Fruit fly (Drosophila melanogaster) whole organism, pupa: ENCODE results near the gene CG3309.

Experiments
- CG10348 ChIP-seq: fragments of 200-800 bp; sonication (Bioruptor generic); IDR thresholded peaks from 2 replicates; pipeline ENCODE4 v1.3.6; 2022; ENCODE audit warnings: missing biosample characterization, missing genetic modification characterization
- CG12605 ChIP-seq: fragments of 200-800 bp; sonication (Bioruptor generic); IDR thresholded peaks from 2 replicates; pipeline ENCODE4 v1.3.6; 2022; ENCODE audit warnings: missing biosample characterization, missing genetic modification characterization
- CG13204 ChIP-seq: fragments of 200-800 bp; sonication (Bioruptor generic); optimal IDR thresholded peaks from 2 replicates; lab custom pipeline; 2018; ENCODE audit warnings: missing biosample characterization, mild to moderate bottlenecking, missing genetic modification characterization, moderate library complexity
- CG14655 ChIP-seq: fragments of 200-800 bp; sonication (Bioruptor generic); optimal IDR thresholded peaks from 3 replicates; lab custom pipeline; 2017; ENCODE audit warnings: mild to moderate bottlenecking, missing biosample characterization, missing genetic modification reagents, missing genetic modification characterization
- CG15710 ChIP-seq: fragments of 200-800 bp; sonication (Bioruptor generic); optimal IDR thresholded peaks from 2 replicates; lab custom pipeline; 2018; ENCODE audit warnings: missing biosample characterization, mild to moderate bottlenecking, missing genetic modification characterization, moderate library complexity
- CG17806 ChIP-seq: fragments of 200-800 bp; sonication (Bioruptor generic); optimal IDR thresholded peaks from 2 replicates; lab custom pipeline; 2018; ENCODE audit warnings: missing biosample characterization, mild to moderate bottlenecking, missing genetic modification characterization, moderate library complexity
- CG32121 ChIP-seq: fragments of 200-800 bp; sonication (Bioruptor generic); IDR thresholded peaks from 2 replicates; pipeline ENCODE4 v1.3.6; 2022; ENCODE audit warnings: missing biosample characterization, missing genetic modification characterization
- CG34367 ChIP-seq: fragments of 200-800 bp; sonication (Bioruptor generic); optimal IDR thresholded peaks from 2 replicates; lab custom pipeline; 2018; ENCODE audit warnings: missing biosample characterization, mild to moderate bottlenecking, missing genetic modification characterization
- CG4496 ChIP-seq: fragments of 200-800 bp; sonication (Bioruptor generic); IDR thresholded peaks from 3 replicates; pipeline ENCODE4 v1.3.6; 2022; ENCODE audit warnings: missing biosample characterization, missing genetic modification characterization
- CG8159 ChIP-seq: fragments of 200-800 bp; sonication (Bioruptor generic); optimal IDR thresholded peaks from 3 replicates; lab custom pipeline; 2018; ENCODE audit warnings: missing biosample characterization, mild to moderate bottlenecking, missing genetic modification characterization, moderate library complexity
- CG8301 ChIP-seq: fragments of 200-800 bp; sonication (Bioruptor generic); optimal IDR thresholded peaks from 2 replicates; lab custom pipeline; 2018; ENCODE audit warnings: missing biosample characterization, mild to moderate bottlenecking, missing genetic modification characterization
- CG9948 ChIP-seq: fragments of 200-800 bp; sonication (Bioruptor generic); optimal IDR thresholded peaks from 2 replicates; lab custom pipeline; 2018; ENCODE audit warnings: missing biosample characterization, mild to moderate bottlenecking, missing genetic modification characterization, moderate library complexity
- D1 ChIP-seq: fragments of 200-800 bp; sonication (Bioruptor generic); optimal IDR thresholded peaks from 2 replicates; lab custom pipeline; 2018; ENCODE audit warnings: missing biosample characterization, mild to moderate bottlenecking, missing genetic modification characterization, moderate library complexity
- EcR ChIP-seq: fragments of 200-800 bp; sonication (Bioruptor generic); optimal IDR thresholded peaks from 3 replicates; lab custom pipeline; 2019; ENCODE audit warnings: missing biosample characterization, missing genetic modification characterization, mild to moderate bottlenecking, moderate library complexity, missing genetic modification reagents
- Ets98B ChIP-seq: fragments of 200-800 bp; sonication (Bioruptor generic); IDR thresholded peaks from 2 replicates; pipeline ENCODE4 v1.3.6; 2022; ENCODE audit warnings: missing biosample characterization, missing genetic modification characterization
- Pif1A ChIP-seq: fragments of 200-800 bp; sonication (Bioruptor generic); optimal IDR thresholded peaks from 3 replicates; lab custom pipeline; 2016; ENCODE audit warnings: missing biosample characterization, missing genetic modification characterization
- Pif1B ChIP-seq: fragments of 200-800 bp; sonication (Bioruptor generic); optimal IDR thresholded peaks from 3 replicates; lab custom pipeline; 2016; ENCODE audit warnings: missing biosample characterization, missing genetic modification characterization
- Snoo ChIP-seq: fragments of 200-800 bp; sonication (Bioruptor generic); optimal IDR thresholded peaks from 3 replicates; lab custom pipeline; 2017; ENCODE audit warnings: missing biosample characterization, mild to moderate bottlenecking, missing genetic modification characterization, inconsistent platforms
- fd96Ca ChIP-seq: fragments of 200-800 bp; sonication (Bioruptor generic); IDR thresholded peaks from 3 replicates; pipeline ENCODE4 v1.3.6; 2022; ENCODE audit warnings: missing biosample characterization, missing genetic modification characterization
- gl ChIP-seq: fragments of 200-800 bp; sonication (Bioruptor generic); optimal IDR thresholded peaks from 2 replicates; lab custom pipeline; 2018; ENCODE audit warnings: missing biosample characterization, mild to moderate bottlenecking, missing genetic modification characterization
- rn ChIP-seq: fragments of 200-800 bp; sonication (Bioruptor generic); IDR thresholded peaks from 2 replicates; pipeline ENCODE4 v1.3.6; 2022; ENCODE audit warnings: missing biosample characterization, missing genetic modification characterization

CG3309 gene

dm6 chrX:5339970-5340369 is 10.8 kb upstream of the CG3309 start, which contains the start of gene SK:
Gene SK (plus strand): TSS chrX:5340236.
- TF ChIP-seq CG9948 (tag; lab: Kevin White, UChicago) (no peak), Ets98B (GFP tag; lab: Robert Waterston, UW) (peak; percentile 65; the same call in 1 of the 2 replicates), CG4496 (GFP tag; lab: Robert Waterston, UW) (no peak; the same call in 2 of the 3 replicates), CG32121 (GFP tag; lab: Robert Waterston, UW) (peak; percentile 63; the same call in 1 of the 2 replicates), fd96Ca (peak; percentile 52; the same call in 1 of the 3 replicates)
- TF ChIP-seq, all 21 proteins: peak for 3

- no peak for TF ChIP-seq CG8301 (tag; lab: Kevin White, UChicago)
- TF ChIP-seq CG14655 (GFP tag; lab: Kevin White, UChicago) = peak; percentile 30
- TF ChIP-seq EcR (GFP tag; lab: Kevin White, UChicago) = no peak
- no peak for TF ChIP-seq gl (tag; lab: Kevin White, UChicago)
- TF ChIP-seq Pif1B (GFP tag; lab: Kevin White, UChicago) = no peak
- TF ChIP-seq rn (GFP tag; lab: Robert Waterston, UW) = no peak
These were observed 9.3 kb upstream of the CG3309 start for dm6 chrX:5338435-5338834.

- TF ChIP-seq CG8159 (no peak), CG4496 (GFP tag; lab: Robert Waterston, UW) (no peak), rn (GFP tag; lab: Robert Waterston, UW) (no peak), Pif1A (no peak), D1 (tag; lab: Kevin White, UChicago) (no peak), CG13204 (GFP tag; lab: Kevin White, UChicago) (no peak), CG12605 (no peak), CG15710 (no peak), Ets98B (GFP tag; lab: Robert Waterston, UW) (no peak), CG32121 (GFP tag; lab: Robert Waterston, UW) (no peak), CG9948 (tag; lab: Kevin White, UChicago) (no peak), CG8301 (tag; lab: Kevin White, UChicago) (no peak), CG34367 (tag; lab: Kevin White, UChicago) (no peak), EcR (GFP tag; lab: Kevin White, UChicago) (no peak), fd96Ca (no peak), CG17806 (no peak), CG10348 (GFP tag; lab: Robert Waterston, UW) (no peak), gl (tag; lab: Kevin White, UChicago) (no peak), CG14655 (GFP tag; lab: Kevin White, UChicago) (no peak)
These were observed 8.2 kb upstream of the CG3309 start for dm6 chrX:5337316-5337715.

- peak; percentile 53 for TF ChIP-seq CG8159
- TF ChIP-seq CG9948 (tag; lab: Kevin White, UChicago) = peak; percentile 15
- 0 out of 2 replicates have a peak, but pooled peaks have one; percentile 22 for TF ChIP-seq Ets98B (GFP tag; lab: Robert Waterston, UW)
- peak; percentile 23; the same call in 1 of the 3 replicates for TF ChIP-seq CG4496 (GFP tag; lab: Robert Waterston, UW)
- TF ChIP-seq CG8301 (tag; lab: Kevin White, UChicago) = peak; percentile 24
- TF ChIP-seq CG13204 (GFP tag; lab: Kevin White, UChicago) = no peak
- no peak for TF ChIP-seq rn (GFP tag; lab: Robert Waterston, UW)
- TF ChIP-seq Pif1B (GFP tag; lab: Kevin White, UChicago) = no peak
- TF ChIP-seq CG34367 (tag; lab: Kevin White, UChicago) = no peak
- no peak; the same call in 1 of the 2 replicates for TF ChIP-seq CG12605
- TF ChIP-seq D1 (tag; lab: Kevin White, UChicago) = no peak
- peak; percentile 34 for TF ChIP-seq CG15710
- TF ChIP-seq Pif1A = no peak
- TF ChIP-seq fd96Ca = no peak
- TF ChIP-seq Snoo = no peak
- TF ChIP-seq CG14655 (GFP tag; lab: Kevin White, UChicago) = peak; percentile 18
- peak; percentile 64 for TF ChIP-seq CG32121 (GFP tag; lab: Robert Waterston, UW)
- TF ChIP-seq gl (tag; lab: Kevin White, UChicago) = no peak
- no peak for TF ChIP-seq EcR (GFP tag; lab: Kevin White, UChicago)
- no peak for TF ChIP-seq CG10348 (GFP tag; lab: Robert Waterston, UW)
- TF ChIP-seq CG17806 = no peak
These were observed 7.6 kb upstream of the CG3309 start for dm6 chrX:5336722-5337121.

- TF ChIP-seq Snoo (no peak), CG12605 (0 out of 2 replicates have a peak, but pooled peaks have one; percentile 22), CG4496 (GFP tag; lab: Robert Waterston, UW) (peak; percentile 75), Pif1A (no peak)
These were observed 3.2 kb upstream of the CG3309 start, which contains the start of gene CanB for dm6 chrX:5332259-5332862. Gene CanB (plus strand): TSS chrX:5332499.

dm6 chrX:5323636-5324035 is 5.5 kb downstream of the CG3309 start, which contains the start of gene Mcm3:
Gene Mcm3 (plus strand): TSS chrX:5323855.
- TF ChIP-seq gl (tag; lab: Kevin White, UChicago) (no peak), CG8159 (no peak), Pif1B (GFP tag; lab: Kevin White, UChicago) (no peak), CG13204 (GFP tag; lab: Kevin White, UChicago) (no peak), CG17806 (no peak), CG15710 (no peak), CG9948 (tag; lab: Kevin White, UChicago) (no peak), CG34367 (tag; lab: Kevin White, UChicago) (no peak), CG8301 (tag; lab: Kevin White, UChicago) (no peak), CG12605 (no peak), fd96Ca (no peak), CG10348 (GFP tag; lab: Robert Waterston, UW) (no peak), D1 (tag; lab: Kevin White, UChicago) (no peak), Snoo (no peak), Pif1A (no peak), CG4496 (GFP tag; lab: Robert Waterston, UW) (no peak), Ets98B (GFP tag; lab: Robert Waterston, UW) (no peak), rn (GFP tag; lab: Robert Waterston, UW) (no peak), CG14655 (GFP tag; lab: Kevin White, UChicago) (no peak)
